Worm (Caenorhabditis elegans) whole organism, young adult: ENCODE data around the gene nep-1.

Experiments
- F23B12.7 ChIP-seq: sonication (generic microtip); optimal IDR thresholded peaks from 2 replicates; lab custom pipeline; 2017; ENCODE audit warnings: missing genetic modification characterization, mild to moderate bottlenecking, missing compliant biosample characterization, antibody characterized with exemption, moderate library complexity; ENCODE audit not compliant: insufficient read depth
- F49E8.2 ChIP-seq: sonication (generic microtip); optimal IDR thresholded peaks from 3 replicates; lab custom pipeline; 2017; ENCODE audit warnings: missing genetic modification characterization, mild to moderate bottlenecking, missing compliant biosample characterization, antibody characterized with exemption, moderate library complexity; ENCODE audit not compliant: insufficient read depth
- Y53F4B.3 ChIP-seq: fragments of 200-800 bp; sonication (Bioruptor generic); IDR thresholded peaks from 2 replicates; pipeline ENCODE4 v1.3.6; 2022; ENCODE audit warnings: missing genetic modification reagents, missing genetic modification characterization, missing compliant biosample characterization
- Y53G8AR.9 ChIP-seq: fragments of 200-800 bp; sonication (Bioruptor generic); conservative IDR thresholded peaks from 2 replicates; pipeline ENCODE4 v1.3.6; 2022; ENCODE audit warnings: missing genetic modification reagents, missing genetic modification characterization, missing compliant biosample characterization
- Y56A3A.18 ChIP-seq: fragments of 200-800 bp; sonication (Bioruptor generic); IDR thresholded peaks from 2 replicates; pipeline ENCODE4 v1.3.6; 2022; ENCODE audit warnings: missing genetic modification reagents, missing genetic modification characterization, missing compliant biosample characterization
- dox-1 ChIP-seq: fragments of 200-800 bp; sonication (Bioruptor generic); IDR thresholded peaks from 2 replicates; pipeline ENCODE4 v1.3.6; 2022; ENCODE audit warnings: missing genetic modification reagents, missing genetic modification characterization, missing compliant biosample characterization
- lin-35 ChIP-seq, 3 experiments: fragments of 150-350 bp in 2 of 3; sonication (generic microtip) in 1 of 3; optimal IDR thresholded peaks; 2 replicates each; lab custom pipeline; 2014 to 2018; ENCODE audit warnings: missing biosample characterization in 3 of 3, missing genetic modification characterization in 3 of 3, missing genetic modification reagents in 3 of 3
- lsy-27 ChIP-seq: sonication (generic microtip); optimal IDR thresholded peaks from 2 replicates; lab custom pipeline; 2017; ENCODE audit warnings: missing genetic modification characterization, mild to moderate bottlenecking, missing compliant biosample characterization, antibody characterized with exemption, missing genotype, borderline replicate concordance; ENCODE audit not compliant: insufficient read depth
- madf-8 ChIP-seq: fragments of 200-800 bp; sonication (Bioruptor generic); conservative IDR thresholded peaks from 2 replicates; pipeline ENCODE4 v1.3.6; 2022; ENCODE audit warnings: missing genetic modification reagents, missing genetic modification characterization, missing compliant biosample characterization
- tbx-9 ChIP-seq: sonication (generic microtip); optimal IDR thresholded peaks from 2 replicates; lab custom pipeline; 2016; ENCODE audit warnings: borderline replicate concordance, missing genetic modification characterization, inconsistent platforms, missing compliant biosample characterization
- unc-62 ChIP-seq: fragments of 150-350 bp; optimal IDR thresholded peaks from 2 replicates; lab custom pipeline; 2014; ENCODE audit warnings: missing biosample characterization, missing genetic modification reagents, missing genetic modification characterization
- zim-3 ChIP-seq: sonication (generic microtip); optimal IDR thresholded peaks from 2 replicates; lab custom pipeline; 2017; ENCODE audit warnings: mild to moderate bottlenecking, missing genetic modification characterization, moderate library complexity, missing compliant biosample characterization

DNA sequence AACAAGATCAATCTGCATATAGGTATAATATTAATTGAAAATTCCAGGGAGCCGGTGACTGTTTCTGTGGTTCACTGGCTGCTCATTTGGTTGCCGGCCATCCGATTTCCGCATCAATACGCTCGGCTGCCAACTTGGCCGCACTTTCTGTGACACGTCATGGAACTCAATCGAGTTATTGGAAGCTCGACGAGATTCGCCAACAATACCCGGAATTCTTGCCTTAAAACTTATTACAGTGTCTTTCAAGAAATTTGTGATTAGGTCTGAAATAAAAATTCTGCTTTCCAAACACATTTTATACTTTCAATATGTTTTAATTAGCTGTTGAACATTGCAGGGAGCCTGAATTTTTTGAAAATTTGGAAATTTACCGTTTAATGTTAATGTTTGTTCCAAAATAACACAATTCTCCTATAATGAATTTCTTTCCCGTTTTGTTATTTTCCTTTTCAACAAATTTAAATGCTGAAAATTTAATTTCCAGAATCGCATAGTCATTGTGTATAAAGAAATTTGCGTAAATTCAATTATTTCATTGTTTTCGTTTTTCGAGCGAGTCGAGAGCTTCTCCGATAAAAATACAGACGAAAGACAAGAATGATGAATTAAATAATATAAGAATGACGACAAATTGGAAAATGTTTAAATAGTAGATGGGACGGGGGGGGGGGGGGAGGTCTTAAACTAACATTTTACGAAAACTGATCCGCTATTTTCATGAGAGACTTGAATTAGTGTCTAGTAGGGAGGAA, 42.7 kb downstream of the nep-1 start:
- TF ChIP-seq madf-8 (no peak), Y56A3A.18 (GFP tag; lab: Robert Waterston, UW) (no peak), dox-1 (GFP tag; lab: Robert Waterston, UW) (no peak), zim-3 (tag; lab: Kevin White, UChicago) (no peak), F23B12.7 (no peak), tbx-9 (tag; lab: Kevin White, UChicago) (no peak), F49E8.2 (tag; lab: Kevin White, UChicago) (no peak), Y53G8AR.9 (GFP tag; lab: Robert Waterston, UW) (no peak), lsy-27 (tag; lab: Kevin White, UChicago) (no peak), Y53F4B.3 (GFP tag; lab: Robert Waterston, UW) (no peak), lin-35 (GFP tag; optimal IDR thresholded peaks at IDR 0.05; lab: Kevin White, UChicago) (no peak), unc-62 (no peak)
